Fruit fly (Drosophila melanogaster): Measurements from ENCODE around the gene CG13028.
A peak's percentile ranks its signal among the peaks of the same experiment; 100 is the strongest.

CG13028 gene

dm6 chr3L:16889545-16889944, 33.5 kb upstream of the CG13028 start:
- no peak for TF ChIP-seq Myc (optimal IDR thresholded peaks at IDR 0.05)
- no peak for TF ChIP-seq ey (GFP tag; optimal IDR thresholded peaks at IDR 0.05)
- peak; percentile 18 for TF ChIP-seq h (GFP tag; optimal IDR thresholded peaks at IDR 0.05)

dm6 chr3L:16890650-16891336, 32.3 kb upstream of the CG13028 start:
- TF ChIP-seq dl (GFP tag; optimal IDR thresholded peaks at IDR 0.05; ENCODE audit: insufficient read depth in 1 of 2, partially characterized antibody in 2 of 2) (peak in 1 of 2 experiments; percentile 24), sage (GFP tag; optimal IDR thresholded peaks at IDR 0.05) (peak; percentile 7), Hnf4 (GFP tag; optimal IDR thresholded peaks at IDR 0.05) (peak; percentile 71), sv (GFP tag; optimal IDR thresholded peaks at IDR 0.05) (peak; percentile 68), dmrt93B (GFP tag; optimal IDR thresholded peaks at IDR 0.05) (peak; percentile 37), Rel (GFP tag; optimal IDR thresholded peaks at IDR 0.05) (no peak), Rel (tag; optimal IDR thresholded peaks at IDR 0.05) (peak; percentile 24), brk (GFP tag; optimal IDR thresholded peaks at IDR 0.05) (no peak), Sp1 (GFP tag; optimal IDR thresholded peaks at IDR 0.05) (peak; percentile 76), lola (GFP tag; optimal IDR thresholded peaks at IDR 0.05) (no peak), woc (GFP tag; optimal IDR thresholded peaks at IDR 0.05) (peak; percentile 67), Dif (GFP tag; optimal IDR thresholded peaks at IDR 0.05; ENCODE audit: partially characterized antibody) (peak; percentile 73), pan (optimal IDR thresholded peaks at IDR 0.05) (no peak), Hr78 (GFP tag; optimal IDR thresholded peaks at IDR 0.05) (no peak), fru (GFP tag; optimal IDR thresholded peaks at IDR 0.05) (peak; percentile 79), CrebA (GFP tag; optimal IDR thresholded peaks at IDR 0.05; ENCODE audit: borderline replicate concordance) (no peak), psq (GFP tag; optimal IDR thresholded peaks at IDR 0.05) (peak; percentile 64), CG9705 (GFP tag; optimal IDR thresholded peaks at IDR 0.05) (no peak), h (GFP tag; optimal IDR thresholded peaks at IDR 0.05) (peak; percentile 81), HLH106 (tag; optimal IDR thresholded peaks at IDR 0.05) (peak; percentile 70), Jra (GFP tag; optimal IDR thresholded peaks at IDR 0.05) (no peak), Dfd (GFP tag; optimal IDR thresholded peaks at IDR 0.05) (no peak), Myc (optimal IDR thresholded peaks at IDR 0.05) (peak; percentile 49), Mio (GFP tag; optimal IDR thresholded peaks at IDR 0.05) (no peak), Abd-B (GFP tag; optimal IDR thresholded peaks at IDR 0.05) (no peak), OdsH (GFP tag; optimal IDR thresholded peaks at IDR 0.05) (peak; percentile 70), tai (GFP tag; optimal IDR thresholded peaks at IDR 0.05) (no peak), br (GFP tag; optimal IDR thresholded peaks at IDR 0.05) (peak; percentile 53), rgr (GFP tag; optimal IDR thresholded peaks at IDR 0.05) (peak; percentile 81), ey (GFP tag; optimal IDR thresholded peaks at IDR 0.05) (peak; percentile 74), Hr83 (GFP tag; optimal IDR thresholded peaks at IDR 0.05; ENCODE audit: poor library complexity, severe bottlenecking) (peak; percentile 9), foxo (GFP tag; optimal IDR thresholded peaks at IDR 0.05) (peak in 1 of 2 experiments; percentile 85), Vsx2 (GFP tag; optimal IDR thresholded peaks at IDR 0.05; ENCODE audit: partially characterized antibody) (peak; percentile 62), CG32264 (GFP tag; optimal IDR thresholded peaks at IDR 0.05) (no peak), jim (GFP tag; optimal IDR thresholded peaks at IDR 0.05) (no peak), GATAd (GFP tag; optimal IDR thresholded peaks at IDR 0.05) (no peak), usp (GFP tag; optimal IDR thresholded peaks at IDR 0.05) (no peak), dsf (GFP tag; optimal IDR thresholded peaks at IDR 0.05; ENCODE audit: borderline replicate concordance) (no peak), N (GFP tag; optimal IDR thresholded peaks at IDR 0.05) (no peak)

dm6 chr3L:16891914-16892313, 31.1 kb upstream of the CG13028 start:
- no peak for TF ChIP-seq rgr (GFP tag; optimal IDR thresholded peaks at IDR 0.05)
- TF ChIP-seq Hnf4 (GFP tag; optimal IDR thresholded peaks at IDR 0.05): no peak
- TF ChIP-seq OdsH (GFP tag; optimal IDR thresholded peaks at IDR 0.05): no peak
- no peak for TF ChIP-seq sage (GFP tag; optimal IDR thresholded peaks at IDR 0.05)
- TF ChIP-seq dmrt93B (GFP tag; optimal IDR thresholded peaks at IDR 0.05): no peak
- TF ChIP-seq jim (GFP tag; optimal IDR thresholded peaks at IDR 0.05): no peak
- TF ChIP-seq Hr78 (GFP tag; optimal IDR thresholded peaks at IDR 0.05): no peak
- TF ChIP-seq Rel (GFP tag; optimal IDR thresholded peaks at IDR 0.05): no peak
- no peak for TF ChIP-seq Rel (tag; optimal IDR thresholded peaks at IDR 0.05)
- TF ChIP-seq GATAd (GFP tag; optimal IDR thresholded peaks at IDR 0.05): no peak
- no peak for TF ChIP-seq woc (GFP tag; optimal IDR thresholded peaks at IDR 0.05)
- no peak for TF ChIP-seq N (GFP tag; optimal IDR thresholded peaks at IDR 0.05)
- TF ChIP-seq Jra (GFP tag; optimal IDR thresholded peaks at IDR 0.05): no peak
- TF ChIP-seq HLH106 (tag; optimal IDR thresholded peaks at IDR 0.05): no peak
- TF ChIP-seq Mio (GFP tag; optimal IDR thresholded peaks at IDR 0.05): no peak

Measured in whole organism, wandering third instar larva.